Worm (Caenorhabditis elegans): Measurements from ENCODE around the gene C42C1.8.

DNA sequence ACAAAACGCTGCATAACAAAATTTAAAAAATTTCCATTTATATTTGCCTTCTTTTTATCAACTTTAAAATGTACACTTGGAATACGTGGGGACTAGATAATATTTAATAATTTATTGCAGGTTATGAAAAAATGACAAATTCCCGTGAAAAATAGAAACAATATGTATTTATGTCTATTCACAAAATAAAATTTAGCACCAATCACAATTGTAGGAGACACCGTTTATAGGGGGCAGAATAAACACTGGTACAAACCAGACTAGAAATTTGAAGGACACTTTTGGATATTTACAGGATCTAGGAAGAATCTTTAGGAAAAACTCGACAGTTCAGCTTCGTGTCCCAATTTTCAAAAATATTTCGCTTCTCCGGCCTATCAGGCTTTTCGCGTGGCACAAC lies 20.5 kb upstream of the C42C1.8 start, which contains the start of gene C42C1.3:
- no peak for TF ChIP-seq blmp-1 (tag; optimal IDR thresholded peaks at IDR 0.05; ENCODE audit: insufficient read depth)
- TF ChIP-seq snpc-4 (tag; optimal IDR thresholded peaks at IDR 0.05) = no peak
- TF ChIP-seq egl-27 (tag; optimal IDR thresholded peaks at IDR 0.05) = no peak
- no peak for TF ChIP-seq lin-13 (GFP tag; optimal IDR thresholded peaks at IDR 0.05)
- TF ChIP-seq nhr-23 (tag; optimal IDR thresholded peaks at IDR 0.05) = no peak
- no peak for TF ChIP-seq aly-2 (tag; optimal IDR thresholded peaks at IDR 0.05)
- TF ChIP-seq skn-1 (tag; optimal IDR thresholded peaks at IDR 0.05) = no peak
- no peak for TF ChIP-seq ztf-11 (tag; optimal IDR thresholded peaks at IDR 0.05)

All from whole organism, L2 larva.